Worm (Caenorhabditis elegans) whole organism, L1 larva: ENCODE measurements around the gene R08A2.7.

Source experiments
- ama-1 ChIP-seq: fragments of 150-350 bp; optimal IDR thresholded peaks from 2 replicates; lab custom pipeline; 2014
- ceh-8 ChIP-seq: fragments of 200-800 bp; sonication (Bioruptor generic); optimal IDR thresholded peaks from 2 replicates; lab custom pipeline; 2018; ENCODE audit warnings: mild to moderate bottlenecking, missing genetic modification characterization, moderate library complexity, missing compliant biosample characterization
- dpl-1 ChIP-seq, 3 experiments: fragments of 150-350 bp in 2 of 3; sonication (generic microtip) in 1 of 3; optimal IDR thresholded peaks; 2 replicates each; lab custom pipeline; 2014 to 2017; ENCODE audit warnings: missing biosample characterization in 3 of 3, missing genetic modification characterization in 3 of 3, missing genetic modification reagents in 3 of 3
- egl-27 ChIP-seq, 2 experiments: fragments of 150-350 bp in 1 of 2; sonication (generic microtip); optimal IDR thresholded peaks; 3 replicates each; lab custom pipeline; 2017 to 2018; ENCODE audit warnings: missing biosample characterization in 2 of 2, missing genetic modification characterization in 2 of 2, missing genetic modification reagents in 2 of 2
- lin-13 ChIP-seq: fragments of 150-350 bp; optimal IDR thresholded peaks from 2 replicates; lab custom pipeline; 2014; ENCODE audit warnings: missing biosample characterization, missing genetic modification reagents, missing genetic modification characterization
- skn-1 ChIP-seq: fragments of 150-350 bp; optimal IDR thresholded peaks from 2 replicates; lab custom pipeline; 2014; ENCODE audit warnings: missing biosample characterization, missing genetic modification characterization
- unc-98 ChIP-seq: fragments of 200-800 bp; sonication (Bioruptor generic); IDR thresholded peaks from 2 replicates; pipeline ENCODE4 v1.3.6; 2022; ENCODE audit warnings: missing genetic modification characterization, missing compliant biosample characterization
- ztf-11 ChIP-seq, 2 experiments: sonication (generic microtip); optimal IDR thresholded peaks; 2 replicates each; lab custom pipeline; 2016 to 2017; ENCODE audit warnings: missing genetic modification characterization in 2 of 2, missing biosample characterization in 1 of 2, missing compliant biosample characterization in 1 of 2

DNA sequence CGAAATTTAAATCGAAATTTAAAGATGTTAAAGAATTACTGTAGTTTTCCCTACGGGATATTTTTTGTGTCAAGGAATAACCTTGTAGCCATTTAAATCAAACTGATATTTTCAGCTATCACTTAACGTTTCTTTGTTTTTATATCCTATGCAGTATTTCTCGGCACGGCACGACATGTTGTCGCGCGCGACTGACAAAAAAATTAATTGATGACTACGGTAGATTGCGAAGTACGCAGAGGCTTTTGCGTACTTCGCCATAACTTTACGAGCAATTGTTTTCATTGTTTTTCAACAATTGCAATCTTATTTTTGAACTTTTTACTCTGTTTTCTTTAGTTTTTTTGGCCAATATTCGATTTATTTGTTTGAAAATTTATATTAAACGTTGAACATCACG is 25.1 kb upstream of the R08A2.7 start:
- TF ChIP-seq ztf-11 (tag; optimal IDR thresholded peaks at IDR 0.05; lab: Kevin White, UChicago) (no peak), dpl-1 (GFP tag; optimal IDR thresholded peaks at IDR 0.05; lab: Kevin White, UChicago) (no peak), egl-27 (tag; optimal IDR thresholded peaks at IDR 0.05; lab: Kevin White, UChicago) (no peak), ceh-8 (GFP tag; lab: Kevin White, UChicago) (no peak), lin-13 (GFP tag; lab: Kevin White, UChicago) (no peak), ama-1 (no peak), skn-1 (tag; lab: Kevin White, UChicago) (no peak), unc-98 (GFP tag; lab: Robert Waterston, UW) (no peak)
